Worm (Caenorhabditis elegans) whole organism, L4 larva: ENCODE results near the gene C27C12.4.

Experiments
- D1046.2 ChIP-seq: fragments of 200-800 bp; sonication (Bioruptor generic); IDR thresholded peaks from 2 replicates; pipeline ENCODE4 v1.3.6; 2022; ENCODE audit warnings: missing genetic modification characterization, missing compliant biosample characterization
- F37D6.2 ChIP-seq: sonication (generic microtip); optimal IDR thresholded peaks from 2 replicates; lab custom pipeline; 2016; ENCODE audit warnings: mild to moderate bottlenecking, missing genetic modification characterization, missing compliant biosample characterization
- F49E8.2 ChIP-seq: sonication (generic microtip); optimal IDR thresholded peaks from 2 replicates; lab custom pipeline; 2016; ENCODE audit warnings: missing compliant biosample characterization, mild to moderate bottlenecking, missing genetic modification characterization, borderline replicate concordance
- T20F7.1 ChIP-seq: fragments of 200-800 bp; sonication (Bioruptor generic); optimal IDR thresholded peaks from 2 replicates; lab custom pipeline; 2018; ENCODE audit warnings: mild to moderate bottlenecking, missing genetic modification characterization, missing compliant biosample characterization
- Y105C5A.15 ChIP-seq: fragments of 200-800 bp; sonication (Bioruptor generic); IDR thresholded peaks from 2 replicates; pipeline ENCODE4 v1.3.6; 2022; ENCODE audit warnings: missing genetic modification characterization, missing compliant biosample characterization
- Y48G9A.11 ChIP-seq: fragments of 200-800 bp; sonication (Bioruptor generic); IDR thresholded peaks from 2 replicates; pipeline ENCODE4 v1.3.6; 2022; ENCODE audit warnings: missing genetic modification reagents, missing genetic modification characterization, missing compliant biosample characterization
- Y5F2A.4 ChIP-seq: fragments of 200-800 bp; sonication (Bioruptor generic); optimal IDR thresholded peaks from 2 replicates; lab custom pipeline; 2018; ENCODE audit warnings: mild to moderate bottlenecking, missing genetic modification characterization, missing compliant biosample characterization
- Y75B8A.6 ChIP-seq: fragments of 200-800 bp; sonication (Bioruptor generic); IDR thresholded peaks from 2 replicates; pipeline ENCODE4 v1.3.6; 2022; ENCODE audit warnings: missing genetic modification reagents, missing genetic modification characterization, missing compliant biosample characterization
- aha-1 ChIP-seq: fragments of 150-350 bp; peaks from one replicate; lab custom pipeline; 2014; ENCODE audit warnings: missing biosample characterization, missing genetic modification characterization
- aly-2 ChIP-seq: sonication (generic microtip); optimal IDR thresholded peaks from 2 replicates; lab custom pipeline; 2018; ENCODE audit warnings: missing biosample characterization, missing genetic modification characterization
- ceh-32 ChIP-seq: sonication (generic microtip); optimal IDR thresholded peaks from 2 replicates; lab custom pipeline; 2016; ENCODE audit warnings: mild to moderate bottlenecking, missing genetic modification characterization, missing compliant biosample characterization; ENCODE audit not compliant: poor library complexity
- ceh-44 ChIP-seq: fragments of 200-800 bp; sonication (Bioruptor generic); IDR thresholded peaks from 2 replicates; pipeline ENCODE4 v1.3.6; 2022; ENCODE audit warnings: missing genetic modification reagents, missing genetic modification characterization, missing compliant biosample characterization
- daf-16 ChIP-seq, 3 experiments: sonication (generic microtip); optimal IDR thresholded peaks; 2 replicates each; lab custom pipeline; 2016 to 2017; ENCODE audit warnings: missing genetic modification characterization in 3 of 3, missing genetic modification reagents in 3 of 3, mild to moderate bottlenecking in 2 of 3, missing compliant biosample characterization in 2 of 3, missing biosample characterization in 1 of 3, moderate library complexity in 1 of 3
- dmd-6 ChIP-seq: fragments of 200-800 bp; sonication (Bioruptor generic); IDR thresholded peaks from 2 replicates; pipeline ENCODE4 v1.3.6; 2022; ENCODE audit warnings: missing genetic modification reagents, missing genetic modification characterization, missing compliant biosample characterization
- dmd-8 ChIP-seq: fragments of 200-800 bp; sonication (Bioruptor generic); IDR thresholded peaks from 2 replicates; pipeline ENCODE4 v1.3.6; 2022; ENCODE audit warnings: missing genetic modification characterization, missing compliant biosample characterization
- dmd-9 ChIP-seq: fragments of 200-800 bp; sonication (Bioruptor generic); IDR thresholded peaks from 2 replicates; pipeline ENCODE4 v1.3.6; 2022; ENCODE audit warnings: missing genetic modification reagents, missing genetic modification characterization, missing compliant biosample characterization
- duxl-1 ChIP-seq: sonication (generic microtip); optimal IDR thresholded peaks from 2 replicates; lab custom pipeline; 2016; ENCODE audit warnings: mild to moderate bottlenecking, missing genetic modification characterization, moderate library complexity, missing compliant biosample characterization; ENCODE audit not compliant: poor library complexity
- dve-1 ChIP-seq: sonication (generic microtip); optimal IDR thresholded peaks from 2 replicates; lab custom pipeline; 2017; ENCODE audit warnings: antibody characterized with exemption, mild to moderate bottlenecking, missing genetic modification characterization, missing compliant biosample characterization; ENCODE audit not compliant: insufficient read depth
- egl-27 ChIP-seq: sonication (generic microtip); optimal IDR thresholded peaks from 3 replicates; lab custom pipeline; 2017; ENCODE audit warnings: missing biosample characterization, missing genetic modification reagents, missing genetic modification characterization
- egl-43 ChIP-seq: fragments of 200-800 bp; sonication (Bioruptor generic); IDR thresholded peaks from 2 replicates; pipeline ENCODE4 v1.3.6; 2022; ENCODE audit warnings: missing genetic modification reagents, missing genetic modification characterization, missing compliant biosample characterization
- fos-1 ChIP-seq: fragments of 150-350 bp; optimal IDR thresholded peaks from 2 replicates; lab custom pipeline; 2014; ENCODE audit warnings: missing biosample characterization, missing genetic modification characterization
- hlh-11 ChIP-seq: fragments of 200-800 bp; sonication (Bioruptor generic); optimal IDR thresholded peaks from 2 replicates; lab custom pipeline; 2018; ENCODE audit warnings: mild to moderate bottlenecking, missing genetic modification characterization, missing compliant biosample characterization
- hlh-30 ChIP-seq: sonication (generic microtip); optimal IDR thresholded peaks from 2 replicates; lab custom pipeline; 2017; ENCODE audit warnings: antibody characterized with exemption, mild to moderate bottlenecking, missing genetic modification characterization, missing compliant biosample characterization; ENCODE audit not compliant: insufficient read depth
- hmg-1.1 ChIP-seq: fragments of 200-800 bp; sonication (Bioruptor generic); IDR thresholded peaks from 2 replicates; pipeline ENCODE4 v1.3.6; 2022; ENCODE audit warnings: missing genetic modification reagents, missing genetic modification characterization, missing compliant biosample characterization
- lim-7 ChIP-seq: fragments of 200-800 bp; sonication (Bioruptor generic); IDR thresholded peaks from 2 replicates; pipeline ENCODE4 v1.3.6; 2022; ENCODE audit warnings: missing genetic modification characterization, missing compliant biosample characterization
- lin-1 ChIP-seq: fragments of 200-800 bp; sonication (Bioruptor generic); IDR thresholded peaks from 2 replicates; pipeline ENCODE4 v1.3.6; 2022; ENCODE audit warnings: missing genetic modification reagents, missing genetic modification characterization, missing compliant biosample characterization
- lin-13 ChIP-seq: fragments of 150-350 bp; optimal IDR thresholded peaks from 2 replicates; lab custom pipeline; 2014; ENCODE audit warnings: missing biosample characterization, missing genetic modification reagents, missing genetic modification characterization
- lin-29 ChIP-seq: fragments of 200-800 bp; sonication (Bioruptor generic); IDR thresholded peaks from 2 replicates; pipeline ENCODE4 v1.3.6; 2022; ENCODE audit warnings: missing genetic modification reagents, missing genetic modification characterization, missing compliant biosample characterization
- lsy-2 ChIP-seq, 2 experiments: fragments of 150-350 bp in 1 of 2; sonication (generic microtip) in 1 of 2; optimal IDR thresholded peaks; 2 replicates each; lab custom pipeline; 2014 to 2017; ENCODE audit warnings: missing biosample characterization in 2 of 2, missing genetic modification characterization in 2 of 2
- madf-5 ChIP-seq, 2 experiments: fragments of 200-800 bp; sonication (Bioruptor generic); IDR thresholded peaks; 2 replicates each; pipeline ENCODE4 v1.3.6; 2022; ENCODE audit warnings: missing compliant biosample characterization in 2 of 2, missing genetic modification characterization in 2 of 2
- mxl-2 ChIP-seq: fragments of 200-800 bp; sonication (Bioruptor generic); conservative IDR thresholded peaks from 2 replicates; pipeline ENCODE4 v1.3.6; 2022; ENCODE audit warnings: missing genetic modification reagents, missing genetic modification characterization, missing compliant biosample characterization
- nhr-111 ChIP-seq: fragments of 200-800 bp; sonication (Bioruptor generic); optimal IDR thresholded peaks from 2 replicates; lab custom pipeline; 2018; ENCODE audit warnings: mild to moderate bottlenecking, missing genetic modification characterization, missing compliant biosample characterization
- nhr-237 ChIP-seq: sonication (generic microtip); optimal IDR thresholded peaks from 2 replicates; lab custom pipeline; 2017; ENCODE audit warnings: missing biosample characterization, missing genetic modification characterization
- nhr-28 ChIP-seq: fragments of 150-350 bp; optimal IDR thresholded peaks from 2 replicates; lab custom pipeline; 2014; ENCODE audit warnings: missing biosample characterization, missing genetic modification characterization
- nhr-6 ChIP-seq: fragments of 150-350 bp; optimal IDR thresholded peaks from 2 replicates; lab custom pipeline; 2014; ENCODE audit warnings: missing biosample characterization, missing genetic modification characterization
- pha-4 ChIP-seq, 2 experiments: fragments of 150-350 bp in 1 of 2; fragments of 200-800 bp in 1 of 2; sonication (Bioruptor generic) in 1 of 2; IDR thresholded peaks in 1 of 2; optimal IDR thresholded peaks in 1 of 2; 2 replicates each; pipeline versions ENCODE4 v1.3.6 to Lab custom; 2014 to 2022; ENCODE audit warnings: missing genetic modification characterization in 2 of 2, missing genetic modification reagents in 2 of 2, missing biosample characterization in 1 of 2, missing compliant biosample characterization in 1 of 2
- php-3 ChIP-seq: fragments of 200-800 bp; sonication (Bioruptor generic); IDR thresholded peaks from 2 replicates; pipeline ENCODE4 v1.3.6; 2022; ENCODE audit warnings: missing genetic modification reagents, missing genetic modification characterization, missing compliant biosample characterization
- pqm-1 ChIP-seq: sonication (generic microtip); optimal IDR thresholded peaks from 2 replicates; lab custom pipeline; 2017; ENCODE audit warnings: missing biosample characterization, missing genetic modification characterization
- rbr-2 ChIP-seq: sonication (generic microtip); optimal IDR thresholded peaks from 2 replicates; lab custom pipeline; 2016; ENCODE audit warnings: missing genotype, missing genetic modification characterization, missing compliant biosample characterization
- spr-1 ChIP-seq: sonication (generic microtip); optimal IDR thresholded peaks from 2 replicates; lab custom pipeline; 2016; ENCODE audit warnings: mild to moderate bottlenecking, missing genetic modification characterization, missing compliant biosample characterization
- tra-1 ChIP-seq: fragments of 200-800 bp; sonication (Bioruptor generic); IDR thresholded peaks from 2 replicates; pipeline ENCODE4 v1.3.6; 2022; ENCODE audit warnings: missing genetic modification reagents, missing genetic modification characterization, missing compliant biosample characterization
- unc-62 ChIP-seq, 3 experiments: fragments of 150-350 bp in 1 of 3; sonication (generic microtip); optimal IDR thresholded peaks in 2 of 3; peaks in 1 of 3; 1 replicate in 1 of 3; 2 replicates in 2 of 3; lab custom pipeline; 2014 to 2017; ENCODE audit warnings: missing biosample characterization in 3 of 3, missing genetic modification characterization in 3 of 3, missing genetic modification reagents in 3 of 3, missing genotype in 1 of 3
- vab-7 ChIP-seq: fragments of 200-800 bp; sonication (Bioruptor generic); IDR thresholded peaks from 2 replicates; pipeline ENCODE4 v1.3.6; 2022; ENCODE audit warnings: missing genetic modification reagents, missing genetic modification characterization, missing compliant biosample characterization
- zag-1 ChIP-seq: fragments of 150-350 bp; optimal IDR thresholded peaks from 2 replicates; lab custom pipeline; 2014; ENCODE audit warnings: missing biosample characterization, missing genetic modification characterization
- zfp-3 ChIP-seq: fragments of 200-800 bp; sonication (Bioruptor generic); conservative IDR thresholded peaks from 2 replicates; pipeline ENCODE4 v1.3.6; 2022; ENCODE audit warnings: missing genetic modification reagents, missing genetic modification characterization, missing compliant biosample characterization

C27C12.4 gene

ce11 chrX:14808796-14809195 is 45.1 kb upstream of the C27C12.4 start (continued):
- no peak for TF ChIP-seq egl-43 (GFP tag; lab: Robert Waterston, UW)
- no peak for TF ChIP-seq dmd-6
- TF ChIP-seq ceh-32 (tag; lab: Kevin White, UChicago), result no peak
- peak; percentile 38 for TF ChIP-seq T20F7.1 (GFP tag; lab: Kevin White, UChicago)
- TF ChIP-seq nhr-237, result no peak
- peak; percentile 10 for TF ChIP-seq aha-1 (tag; lab: Kevin White, UChicago)
- TF ChIP-seq zag-1, result no peak
- TF ChIP-seq egl-27 (tag; lab: Kevin White, UChicago), result no peak
- TF ChIP-seq lim-7 (GFP tag; lab: Robert Waterston, UW), result no peak
- TF ChIP-seq nhr-28 (tag; lab: Kevin White, UChicago), result no peak
- TF ChIP-seq dve-1 (tag; lab: Kevin White, UChicago), result peak; percentile 35
- no peak for TF ChIP-seq daf-16 (GFP tag; optimal IDR thresholded peaks at IDR 0.05; lab: Kevin White, UChicago)
- peak; percentile 78 for TF ChIP-seq daf-16 (tag; optimal IDR thresholded peaks at IDR 0.05; lab: Kevin White, UChicago)
- TF ChIP-seq F49E8.2 (tag; lab: Kevin White, UChicago), result no peak
- TF ChIP-seq tra-1 (GFP tag; lab: Robert Waterston, UW), result no peak
- TF ChIP-seq ceh-44, result no peak
- no peak for TF ChIP-seq lin-13 (GFP tag; lab: Kevin White, UChicago)
- TF ChIP-seq dmd-9 (GFP tag; lab: Robert Waterston, UW), result no peak
- TF ChIP-seq lsy-2 (tag; optimal IDR thresholded peaks at IDR 0.05; lab: Kevin White, UChicago), result peak in 1 of 2 experiments; percentile 16
- no peak for TF ChIP-seq fos-1 (tag; lab: Kevin White, UChicago)
- TF ChIP-seq unc-62 (GFP tag; optimal IDR thresholded peaks at IDR 0.05 in 1 of 2; lab: Kevin White, UChicago), result no peak
- no peak for TF ChIP-seq unc-62 (tag; optimal IDR thresholded peaks at IDR 0.05; lab: Kevin White, UChicago)
- TF ChIP-seq php-3 (GFP tag; lab: Robert Waterston, UW), result no peak
- TF ChIP-seq duxl-1 (tag; lab: Kevin White, UChicago), result peak; percentile 22

- TF ChIP-seq dmd-6 (peak; percentile 70), daf-16 (GFP tag; optimal IDR thresholded peaks at IDR 0.05; lab: Kevin White, UChicago) (no peak), daf-16 (tag; optimal IDR thresholded peaks at IDR 0.05; lab: Kevin White, UChicago) (peak; percentile 50), hlh-30 (tag; lab: Kevin White, UChicago) (peak; percentile 54), hlh-11 (peak; percentile 20), D1046.2 (GFP tag; lab: Robert Waterston, UW) (no peak), rbr-2 (no peak), hmg-1.1 (GFP tag; lab: Robert Waterston, UW) (no peak), pha-4 (GFP tag; IDR thresholded peaks at IDR 0.05; lab: Robert Waterston, UW) (no peak), pha-4 (tag; optimal IDR thresholded peaks at IDR 0.05; lab: Kevin White, UChicago) (no peak), zfp-3 (no peak), F37D6.2 (no peak), lim-7 (GFP tag; lab: Robert Waterston, UW) (no peak), Y5F2A.4 (no peak), tra-1 (GFP tag; lab: Robert Waterston, UW) (0 out of 2 replicates have a peak, but pooled peaks have one; percentile 22), nhr-28 (tag; lab: Kevin White, UChicago) (peak; percentile 9), T20F7.1 (GFP tag; lab: Kevin White, UChicago) (peak; percentile 41), mxl-2 (peak; percentile 96)
- TF ChIP-seq, all 104 proteins: peak for 8
These were observed 44.0 kb upstream of the C27C12.4 start for ce11 chrX:14809905-14810304.

- TF ChIP-seq aly-2 (tag; lab: Kevin White, UChicago) (no peak), ceh-32 (tag; lab: Kevin White, UChicago) (no peak), lin-1 (GFP tag; lab: Robert Waterston, UW) (peak; percentile 68), Y105C5A.15 (GFP tag; lab: Robert Waterston, UW) (no peak), D1046.2 (GFP tag; lab: Robert Waterston, UW) (no peak), unc-62 (GFP tag; optimal IDR thresholded peaks at IDR 0.05 in 1 of 2; lab: Kevin White, UChicago) (no peak), unc-62 (tag; optimal IDR thresholded peaks at IDR 0.05; lab: Kevin White, UChicago) (no peak), nhr-6 (tag; lab: Kevin White, UChicago) (no peak), pqm-1 (peak; percentile 24), spr-1 (tag; lab: Kevin White, UChicago) (no peak), Y75B8A.6 (no peak), vab-7 (no peak), madf-5 (GFP tag; IDR thresholded peaks at IDR 0.05; lab: Robert Waterston, UW) (no peak), Y48G9A.11 (no peak), tra-1 (GFP tag; lab: Robert Waterston, UW) (no peak), dmd-8 (GFP tag; lab: Robert Waterston, UW) (peak; percentile 65; the same call in 1 of the 2 replicates), nhr-111 (GFP tag; lab: Kevin White, UChicago) (no peak), dmd-9 (GFP tag; lab: Robert Waterston, UW) (no peak), lin-29 (GFP tag; lab: Robert Waterston, UW) (no peak)
These were observed 43.2 kb upstream of the C27C12.4 start, which contains the start of gene atf-4 for ce11 chrX:14810718-14811117. TSS of gene atf-4 (minus strand) at chrX:14810810.
